Worm (Caenorhabditis elegans) whole organism, L1 larva: Measurements from ENCODE around the gene T05A8.6.

Experiments used
- aly-2 ChIP-seq: fragments of 150-350 bp; optimal IDR thresholded peaks from 2 replicates; lab custom pipeline; 2014; ENCODE audit warnings: missing biosample characterization, missing genetic modification characterization
- ceh-82 ChIP-seq, 3 experiments: fragments of 150-350 bp in 1 of 3; sonication (generic microtip) in 2 of 3; optimal IDR thresholded peaks; 2 replicates each; lab custom pipeline; 2014 to 2017; ENCODE audit warnings: missing biosample characterization in 3 of 3, missing genetic modification characterization in 3 of 3
- elt-3 ChIP-seq, 6 experiments: fragments of 150-350 bp in 1 of 6; sonication (generic microtip); optimal IDR thresholded peaks; 2 replicates each; lab custom pipeline; 2017 to 2018; ENCODE audit warnings: missing biosample characterization in 6 of 6, missing genetic modification characterization in 6 of 6, inconsistent platforms in 1 of 6
- isw-1 ChIP-seq: fragments of 200-800 bp; sonication (Bioruptor generic); IDR thresholded peaks from 2 replicates; pipeline ENCODE4 v1.3.6; 2022; ENCODE audit warnings: missing genetic modification characterization, missing compliant biosample characterization
- unc-86 ChIP-seq: sonication (generic microtip); optimal IDR thresholded peaks from 2 replicates; lab custom pipeline; 2016; ENCODE audit warnings: missing genetic modification characterization, missing compliant biosample characterization

ce11 chrII:2752999-2753398 is 13.5 kb upstream of the T05A8.6 start, which contains the start of gene F29A7.3:
- TF ChIP-seq elt-3 (tag; optimal IDR thresholded peaks at IDR 0.05; lab: Kevin White, UChicago) (no peak), aly-2 (tag; lab: Kevin White, UChicago) (no peak), unc-86 (no peak), isw-1 (no peak), ceh-82 (tag; optimal IDR thresholded peaks at IDR 0.05; lab: Kevin White, UChicago) (no peak)
